Worm (Caenorhabditis elegans): ENCODE results near the gene kin-33.
A peak's percentile ranks its signal among the peaks of the same experiment; 100 is the strongest.

kin-33 gene

ce11 chrV:272837-273236 is 38.4 kb upstream of the kin-33 start, which contains the start of gene nlp-70:
TSS of gene nlp-70 (minus strand) at chrV:272937.
- no peak for TF ChIP-seq mdl-1 (tag; optimal IDR thresholded peaks at IDR 0.05)
- no peak for TF ChIP-seq unc-39 (tag; optimal IDR thresholded peaks at IDR 0.05)
- TF ChIP-seq pqm-1 (tag; optimal IDR thresholded peaks at IDR 0.05) = no peak
- no peak for TF ChIP-seq egl-5 (tag; optimal IDR thresholded peaks at IDR 0.05)
- TF ChIP-seq unc-62 (GFP tag; optimal IDR thresholded peaks at IDR 0.05) = no peak
- TF ChIP-seq ceh-9 (tag; optimal IDR thresholded peaks at IDR 0.05) = no peak
- TF ChIP-seq nhr-25 (tag; optimal IDR thresholded peaks at IDR 0.05) = no peak
- TF ChIP-seq fkh-2 (tag; optimal IDR thresholded peaks at IDR 0.05) = no peak
- TF ChIP-seq egl-27 (tag; optimal IDR thresholded peaks at IDR 0.05) = no peak
- TF ChIP-seq daf-12 (tag; optimal IDR thresholded peaks at IDR 0.05) = no peak

ce11 chrV:268007-268406 is 33.5 kb upstream of the kin-33 start, which contains the start of gene lgc-26:
TSS of gene lgc-26 (plus strand) at chrV:268307.
- TF ChIP-seq tbx-2 (tag; optimal IDR thresholded peaks at IDR 0.05) (no peak), nhr-237 (tag; optimal IDR thresholded peaks at IDR 0.05) (no peak), daf-12 (tag; optimal IDR thresholded peaks at IDR 0.05) (no peak), nhr-76 (tag; optimal IDR thresholded peaks at IDR 0.05) (no peak), elt-1 (tag; optimal IDR thresholded peaks at IDR 0.05) (no peak), egl-5 (tag; optimal IDR thresholded peaks at IDR 0.05) (no peak), fkh-2 (tag; optimal IDR thresholded peaks at IDR 0.05) (no peak), nhr-28 (tag; optimal IDR thresholded peaks at IDR 0.05) (no peak), nhr-77 (tag; optimal IDR thresholded peaks at IDR 0.05) (no peak), R02D3.7 (tag; optimal IDR thresholded peaks at IDR 0.05) (no peak), mdl-1 (tag; optimal IDR thresholded peaks at IDR 0.05) (no peak), elt-3 (tag; optimal IDR thresholded peaks at IDR 0.05) (no peak), nhr-12 (tag; optimal IDR thresholded peaks at IDR 0.05) (no peak), nhr-67 (tag; optimal IDR thresholded peaks at IDR 0.05) (no peak), lin-15B (tag; optimal IDR thresholded peaks at IDR 0.05) (no peak), ceh-28 (tag; optimal IDR thresholded peaks at IDR 0.05) (no peak), aly-2 (tag; optimal IDR thresholded peaks at IDR 0.05) (no peak), fkh-10 (GFP tag; optimal IDR thresholded peaks at IDR 0.05) (no peak), fos-1 (tag; optimal IDR thresholded peaks at IDR 0.05) (no peak), unc-39 (tag; optimal IDR thresholded peaks at IDR 0.05) (no peak)

- peak; percentile 8 for TF ChIP-seq fos-1 (tag; optimal IDR thresholded peaks at IDR 0.05)
- peak; percentile 86 for TF ChIP-seq fkh-10 (GFP tag; optimal IDR thresholded peaks at IDR 0.05)
- peak; percentile 8 for TF ChIP-seq nhr-67 (tag; optimal IDR thresholded peaks at IDR 0.05)
- peak; percentile 20 for TF ChIP-seq daf-12 (tag; optimal IDR thresholded peaks at IDR 0.05)
- TF ChIP-seq nhr-76 (tag; optimal IDR thresholded peaks at IDR 0.05) = peak; percentile 32
Observed at ce11 chrV:265062-265963, 30.8 kb upstream of the kin-33 start.

ce11 chrV:260334-260733 is 25.9 kb upstream of the kin-33 start:
- TF ChIP-seq pha-4 (tag; optimal IDR thresholded peaks at IDR 0.05) (peak; percentile 53), sea-2 (GFP tag; optimal IDR thresholded peaks at IDR 0.05) (no peak), fkh-10 (GFP tag; optimal IDR thresholded peaks at IDR 0.05) (no peak), daf-12 (tag; optimal IDR thresholded peaks at IDR 0.05) (no peak), jun-1 (tag; optimal IDR thresholded peaks at IDR 0.05) (no peak), hmg-11 (tag; optimal IDR thresholded peaks at IDR 0.05) (peak; percentile 4)

- TF ChIP-seq hmg-11 (tag; optimal IDR thresholded peaks at IDR 0.05) (no peak), R02D3.7 (tag; optimal IDR thresholded peaks at IDR 0.05) (no peak), egl-5 (tag; optimal IDR thresholded peaks at IDR 0.05) (no peak), daf-12 (tag; optimal IDR thresholded peaks at IDR 0.05) (no peak), nhr-43 (tag; optimal IDR thresholded peaks at IDR 0.05; ENCODE audit: poor library complexity, severe bottlenecking) (no peak), fkh-2 (tag; optimal IDR thresholded peaks at IDR 0.05) (no peak), unc-39 (tag; optimal IDR thresholded peaks at IDR 0.05) (no peak)
Observed at ce11 chrV:258730-259129, 24.3 kb upstream of the kin-33 start, which contains the start of gene nhr-204. TSS of gene nhr-204 (minus strand) at chrV:258830.

ce11 chrV:254591-254990 is 20.1 kb upstream of the kin-33 start, which contains the start of gene str-121:
TSS of gene str-121 (minus strand) at chrV:254691.
- TF ChIP-seq aly-2 (tag; optimal IDR thresholded peaks at IDR 0.05) (no peak), egl-5 (tag; optimal IDR thresholded peaks at IDR 0.05) (no peak), skn-1 (tag; optimal IDR thresholded peaks at IDR 0.05) (no peak)
